Worm (Caenorhabditis elegans): ENCODE data around the gene argk-1.

- TF ChIP-seq zag-1 (tag; optimal IDR thresholded peaks at IDR 0.05), result no peak
- TF ChIP-seq F44E2.7 (GFP tag; IDR thresholded peaks at IDR 0.05), result no peak
- TF ChIP-seq snpc-4 (tag; optimal IDR thresholded peaks at IDR 0.05), result no peak
- TF ChIP-seq aly-2 (tag; optimal IDR thresholded peaks at IDR 0.05), result no peak
- TF ChIP-seq ceh-82 (tag; optimal IDR thresholded peaks at IDR 0.05), result no peak
- no peak for TF ChIP-seq mdl-1 (tag; optimal IDR thresholded peaks at IDR 0.05)
- TF ChIP-seq lsy-2 (tag; optimal IDR thresholded peaks at IDR 0.05), result no peak
- no peak for TF ChIP-seq fos-1 (tag; optimal IDR thresholded peaks at IDR 0.05)
- TF ChIP-seq hlh-11 (tag; optimal IDR thresholded peaks at IDR 0.05), result no peak
- TF ChIP-seq Y5F2A.4 (GFP tag; optimal IDR thresholded peaks at IDR 0.05), result no peak
- no peak for TF ChIP-seq jun-1 (tag; optimal IDR thresholded peaks at IDR 0.05)
- no peak for TF ChIP-seq nhr-77 (tag; optimal IDR thresholded peaks at IDR 0.05)
These were observed 41.7 kb upstream of the argk-1 start, which contains the start of gene fbxa-100 for ce11 chrV:16061993-16062392.

All from whole organism, L4 larva.